Fruit fly (Drosophila melanogaster) ovary, adult (tissue): ENCODE results near the gene CG42446.

Experiments used
- CG17801 ChIP-seq: fragments of 200-800 bp; optimal IDR thresholded peaks from 2 replicates; lab custom pipeline; 2019; ENCODE audit warnings: missing biosample characterization, mild to moderate bottlenecking, missing genetic modification characterization, moderate library complexity; ENCODE audit not compliant: partially characterized antibody

The CG42446 gene

DNA sequence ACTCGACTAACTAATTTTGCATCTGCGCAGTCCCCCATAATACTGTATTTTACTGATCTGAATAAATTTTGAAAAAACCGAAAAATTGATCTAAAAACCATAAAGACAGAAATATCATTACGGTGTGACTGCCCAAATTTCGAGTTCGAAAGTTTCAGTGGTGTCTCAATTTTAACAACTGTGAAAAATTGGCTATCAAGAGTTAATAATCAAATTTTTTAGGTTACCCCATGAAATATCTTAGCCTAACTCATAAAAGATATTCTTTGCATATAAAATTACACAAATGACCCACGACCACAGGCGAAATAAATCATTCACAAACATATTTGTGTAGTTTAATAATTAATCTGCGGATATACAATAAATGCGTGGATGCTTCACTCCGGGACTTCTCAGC is at the start of gene CG42446:
CG42446 (minus strand) TSS at position 101 of the 400 bp plus-strand sequence.
- TF ChIP-seq CG17801 (GFP tag; lab: Kevin White, UChicago): no peak

DNA sequence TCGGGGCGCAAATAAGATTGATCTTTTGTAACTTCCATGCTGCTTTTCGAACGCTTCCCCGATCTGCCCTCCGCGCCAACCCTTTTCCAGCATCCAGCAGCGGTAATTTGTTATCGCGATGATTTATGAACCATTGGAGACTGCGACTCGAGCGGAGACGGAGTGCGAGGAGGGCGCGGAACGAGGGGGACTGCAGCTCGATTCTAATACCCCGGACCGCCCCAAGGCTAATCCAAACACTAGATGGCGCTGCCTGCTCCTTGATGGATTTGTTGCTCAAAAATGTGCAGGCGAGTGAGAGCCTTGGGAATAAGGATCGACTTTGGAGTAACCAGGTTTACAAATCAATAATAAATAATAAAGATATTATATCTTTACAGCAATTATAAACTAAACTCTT is 48.5 kb upstream of the CG42446 start:
- TF ChIP-seq CG17801 (GFP tag; lab: Kevin White, UChicago): no peak

DNA sequence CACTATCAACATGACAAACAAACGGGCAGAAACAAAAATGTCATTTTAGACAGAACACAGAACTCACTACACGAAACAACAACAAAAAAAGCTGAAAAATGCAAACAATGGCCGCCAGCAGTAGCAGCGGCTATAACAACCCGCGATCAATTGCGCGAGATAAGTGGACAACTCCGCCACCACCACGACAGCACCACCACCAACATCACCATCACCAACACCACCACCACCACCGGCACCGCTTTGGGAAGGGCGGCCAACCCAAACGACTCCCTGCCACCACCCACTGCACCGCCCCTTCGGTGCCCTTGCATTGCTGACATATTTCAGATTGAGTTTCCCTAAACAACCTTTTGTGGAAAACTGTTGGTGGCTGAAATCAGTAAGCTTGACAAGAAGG is 46.7 kb upstream of the CG42446 start:
- TF ChIP-seq CG17801 (GFP tag; lab: Kevin White, UChicago): no peak

DNA sequence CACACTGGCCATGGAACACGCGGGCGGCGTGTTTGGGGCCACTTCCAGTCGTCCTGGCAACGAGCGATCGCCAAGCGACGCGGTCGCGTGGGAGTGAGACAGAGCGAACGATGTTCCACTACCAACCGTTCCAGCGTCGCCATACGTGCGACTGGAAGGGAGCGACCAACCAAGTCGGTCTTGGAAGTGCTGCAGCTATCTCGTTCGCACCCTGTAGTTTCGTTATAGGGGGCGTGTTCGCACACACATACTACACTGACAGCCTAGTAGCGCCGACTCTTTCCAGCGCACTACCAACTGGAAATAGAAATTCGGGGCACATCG is 43.8 kb upstream of the CG42446 start:
- no peak for TF ChIP-seq CG17801 (GFP tag; lab: Kevin White, UChicago)

DNA sequence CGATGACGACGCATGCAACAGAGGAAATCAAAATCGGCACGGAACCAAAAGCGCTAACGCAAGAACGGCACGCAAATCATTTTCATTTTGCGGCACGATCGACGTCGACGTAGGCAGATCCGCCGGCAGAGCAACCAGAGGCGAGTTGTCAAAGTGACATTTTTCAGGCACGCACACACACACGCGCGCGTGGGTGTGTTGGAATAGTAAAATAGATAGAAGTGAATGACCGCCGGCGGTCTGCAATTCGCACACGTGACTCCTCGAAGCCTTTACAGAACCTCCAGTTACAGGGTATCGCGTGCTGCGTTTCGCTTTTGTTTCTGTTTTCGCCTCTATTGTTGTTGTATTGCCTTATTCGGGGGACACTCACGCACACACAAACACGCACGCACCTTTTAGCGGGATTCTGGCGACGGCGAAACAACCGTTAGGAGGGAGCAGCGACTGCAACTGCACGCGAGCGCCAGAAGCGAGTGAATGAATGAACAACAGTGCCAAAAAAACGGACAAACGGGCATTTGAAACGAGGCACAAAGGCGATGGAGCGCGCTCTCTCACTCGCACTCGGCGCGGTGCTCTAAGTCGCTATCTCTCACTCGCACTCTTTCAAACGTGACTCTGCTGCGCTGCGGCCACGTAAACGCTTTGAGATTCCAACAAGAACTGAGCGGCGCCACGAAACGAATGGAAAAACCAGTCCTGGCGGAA is 43.3 kb upstream of the CG42446 start, which contains the start of gene ss:
ss (minus strand) TSS at position 668 of the 711 bp plus-strand sequence.
- no peak for TF ChIP-seq CG17801 (GFP tag; lab: Kevin White, UChicago)

DNA sequence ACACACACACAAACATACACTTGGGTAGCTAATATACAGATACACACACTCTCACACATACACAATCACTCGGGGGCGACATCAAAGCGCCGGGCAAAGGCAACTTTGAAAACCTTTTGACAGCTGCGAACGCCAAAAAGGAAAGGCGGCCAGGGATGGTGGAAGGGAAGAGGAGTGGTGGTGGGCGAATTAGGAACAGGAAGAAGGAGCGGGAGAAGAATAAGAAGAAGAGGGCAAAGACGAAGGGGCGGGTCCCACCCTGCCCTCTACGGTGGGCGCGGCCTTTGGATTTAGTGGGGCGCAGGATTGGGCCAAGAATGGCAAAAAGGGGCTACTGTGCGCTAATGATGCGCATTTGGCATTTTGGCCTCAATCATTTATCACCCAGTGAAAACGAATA is 36.7 kb upstream of the CG42446 start:
- no peak for TF ChIP-seq CG17801 (GFP tag; lab: Kevin White, UChicago)

DNA sequence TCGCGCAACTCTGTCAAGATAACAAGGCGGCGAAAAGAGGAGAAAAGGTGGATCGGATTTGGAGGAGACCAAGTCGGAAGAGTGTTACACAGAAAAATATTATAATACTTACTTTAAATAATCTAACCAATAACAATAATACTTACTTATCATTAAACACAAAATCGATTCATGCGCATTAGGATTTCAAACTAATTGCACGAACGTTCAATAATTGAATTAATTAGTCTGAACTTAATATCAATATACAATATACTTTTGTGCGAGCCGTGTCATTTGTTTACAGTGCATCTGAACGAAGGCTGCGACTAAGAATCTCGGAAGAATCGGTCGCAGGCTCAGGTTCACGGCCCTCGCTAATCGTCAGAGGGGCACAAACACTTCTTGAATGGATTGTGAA is 35.5 kb upstream of the CG42446 start:
- no peak for TF ChIP-seq CG17801 (GFP tag; lab: Kevin White, UChicago)

DNA sequence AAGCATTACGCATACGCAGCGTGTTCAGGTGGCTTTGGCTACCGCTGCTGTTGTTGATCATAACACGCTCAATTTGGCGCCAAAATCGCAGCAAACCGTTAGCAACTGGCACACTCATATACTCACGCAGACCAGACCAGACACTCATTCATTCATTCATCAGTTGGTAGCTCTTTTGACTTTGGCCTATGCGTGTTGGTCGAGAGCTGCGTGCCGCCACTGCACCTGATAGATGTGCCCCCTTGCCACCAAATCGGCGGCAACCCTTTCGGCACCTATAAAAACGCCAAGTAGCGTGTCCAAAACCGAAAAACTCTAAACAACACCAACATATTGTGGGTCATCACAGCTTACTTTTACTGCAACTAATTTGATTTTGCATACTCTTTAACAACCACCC is 34.6 kb upstream of the CG42446 start:
- no peak for TF ChIP-seq CG17801 (GFP tag; lab: Kevin White, UChicago)

DNA sequence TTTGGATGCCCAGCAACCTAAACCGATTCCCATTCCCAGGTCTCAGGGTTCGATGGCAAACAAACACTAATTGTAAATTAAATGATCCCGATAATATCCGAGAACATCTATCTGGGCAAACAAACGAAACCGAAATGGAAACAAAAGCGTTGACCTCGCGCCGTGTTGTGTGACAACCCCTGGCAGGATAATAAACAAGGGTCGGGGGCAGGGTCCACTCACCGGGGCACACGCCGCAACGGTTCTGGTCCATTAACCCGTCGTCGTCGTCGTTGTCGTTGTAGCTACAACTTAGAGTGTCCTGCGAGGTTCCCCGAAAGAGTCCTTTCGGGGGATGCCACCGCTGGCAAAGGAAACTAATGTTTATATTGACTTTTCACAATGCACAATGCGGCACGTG is 29.2 kb upstream of the CG42446 start:
- TF ChIP-seq CG17801 (GFP tag; lab: Kevin White, UChicago): no peak

DNA sequence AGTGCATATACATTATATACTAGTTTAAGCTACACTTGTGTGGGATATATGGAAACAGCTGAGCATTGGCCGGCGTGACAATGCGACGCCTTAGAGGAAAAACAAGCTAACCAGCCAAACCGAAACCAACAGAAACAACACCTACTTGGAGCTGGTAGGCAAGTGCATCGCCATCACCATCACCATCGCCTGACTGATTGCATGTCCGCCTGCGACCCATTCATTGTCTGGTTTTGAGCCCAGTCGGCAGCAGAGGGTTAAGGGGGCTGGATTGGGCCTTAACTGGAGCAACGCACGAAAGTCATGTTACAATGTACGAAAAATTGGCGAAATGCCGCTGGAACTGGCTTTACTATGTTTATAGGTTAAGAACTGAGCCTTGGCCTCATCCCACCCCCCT is 27.1 kb upstream of the CG42446 start:
- no peak for TF ChIP-seq CG17801 (GFP tag; lab: Kevin White, UChicago)

DNA sequence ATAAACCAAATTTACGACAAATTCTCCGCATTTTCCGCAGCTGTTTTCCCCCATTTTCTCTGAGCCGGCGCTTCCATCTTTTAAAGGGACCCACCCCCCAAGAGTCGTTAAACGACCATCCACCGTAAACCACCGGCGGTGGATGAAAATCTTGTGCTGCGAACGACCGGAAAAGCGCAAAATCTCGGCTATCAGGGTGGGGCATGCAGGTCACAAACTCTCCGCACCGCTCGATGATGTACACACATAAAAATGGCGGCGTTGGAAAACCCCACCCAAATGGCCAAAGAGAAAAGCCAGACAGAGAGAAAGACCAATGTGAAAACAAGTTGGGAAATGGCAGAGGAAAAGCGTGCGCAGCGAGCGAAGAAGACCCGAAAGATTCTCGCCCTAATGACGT is 25.7 kb upstream of the CG42446 start:
- no peak for TF ChIP-seq CG17801 (GFP tag; lab: Kevin White, UChicago)

DNA sequence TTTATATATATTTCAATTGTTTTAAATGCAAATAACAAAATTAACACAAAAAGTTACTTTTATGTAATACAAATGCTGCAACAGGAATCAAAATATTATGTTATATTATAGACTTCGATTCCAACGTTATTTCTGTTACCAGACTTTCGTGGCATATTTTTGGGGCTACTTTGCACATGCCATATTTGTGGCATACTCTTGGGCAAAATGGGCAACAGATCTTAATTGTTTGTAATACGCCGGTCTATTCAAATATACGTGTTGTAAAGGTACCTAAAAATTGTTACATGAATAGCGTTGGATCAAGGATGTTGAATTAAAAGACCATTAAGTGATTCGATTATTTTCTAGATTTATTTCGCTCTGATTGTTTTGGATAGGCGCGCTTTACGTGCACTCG is 14.2 kb upstream of the CG42446 start:
- TF ChIP-seq CG17801 (GFP tag; lab: Kevin White, UChicago): no peak

DNA sequence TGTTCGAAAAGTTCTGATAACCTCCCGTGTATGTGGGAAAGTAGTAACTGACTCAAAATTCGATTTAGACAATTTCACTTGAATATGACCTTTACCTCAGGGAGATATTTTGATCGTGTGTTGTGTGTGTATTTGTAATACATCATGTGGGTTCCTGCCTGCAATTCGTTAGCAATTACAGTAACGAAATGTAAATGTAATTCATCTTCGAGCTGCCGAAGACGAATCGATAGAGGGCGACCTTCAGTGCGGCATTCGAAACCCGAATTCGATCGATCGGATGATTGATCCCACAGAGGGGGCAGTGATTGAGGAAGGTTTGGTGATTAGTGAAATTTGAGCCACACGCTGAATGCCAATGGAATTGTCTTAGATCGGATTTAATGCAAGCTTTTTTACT is 10.5 kb upstream of the CG42446 start, which contains the start of gene CG10317:
CG10317 (minus strand) TSS at position 101 of the 400 bp plus-strand sequence.
- TF ChIP-seq CG17801 (GFP tag; lab: Kevin White, UChicago): no peak

DNA sequence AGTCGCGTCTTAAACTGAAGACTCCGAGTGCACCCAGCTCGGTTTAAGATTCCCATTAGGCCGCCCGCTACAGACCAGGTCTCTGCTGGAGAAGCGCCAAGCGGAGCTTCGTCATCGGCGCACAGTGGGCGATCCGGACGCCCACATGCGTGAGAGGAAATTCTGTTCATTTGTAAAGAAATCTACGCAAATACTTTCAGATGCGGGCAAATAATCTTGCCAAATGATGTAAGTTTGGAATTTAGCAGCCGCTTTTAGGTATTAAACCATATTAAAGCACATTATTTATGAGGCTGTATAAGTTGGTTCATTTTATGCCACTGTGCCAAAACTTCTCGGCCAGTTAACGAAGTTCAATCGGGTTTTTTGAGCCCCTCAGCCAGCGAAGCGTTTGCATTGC is 8.4 kb upstream of the CG42446 start, which contains the start of gene js:
js (minus strand) TSS at position 19 of the 400 bp plus-strand sequence.
- TF ChIP-seq CG17801 (GFP tag; lab: Kevin White, UChicago): no peak

DNA sequence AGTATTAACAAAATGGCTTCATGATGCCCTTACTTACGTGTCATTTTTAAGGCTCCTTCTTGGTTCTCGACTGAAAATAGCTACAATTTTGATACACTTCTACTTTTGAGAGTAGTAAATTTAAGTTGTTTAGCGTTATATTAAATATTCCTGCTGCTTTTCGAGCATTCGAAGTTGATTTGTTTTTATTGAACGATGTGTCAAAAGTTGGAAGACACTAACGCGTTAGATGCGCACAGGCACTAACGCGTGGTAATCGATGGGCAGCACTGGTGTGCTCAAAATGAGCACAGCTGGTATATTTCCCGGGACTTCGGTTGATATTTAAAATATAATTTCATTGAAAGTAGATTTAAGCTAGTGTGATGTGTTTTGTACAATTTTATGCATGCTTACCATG is 810 bp downstream of the CG42446 start, which contains the start of gene CG17931:
CG17931 (minus strand) TSS at position 369 of the 400 bp plus-strand sequence.
- no peak for TF ChIP-seq CG17801 (GFP tag; lab: Kevin White, UChicago)

DNA sequence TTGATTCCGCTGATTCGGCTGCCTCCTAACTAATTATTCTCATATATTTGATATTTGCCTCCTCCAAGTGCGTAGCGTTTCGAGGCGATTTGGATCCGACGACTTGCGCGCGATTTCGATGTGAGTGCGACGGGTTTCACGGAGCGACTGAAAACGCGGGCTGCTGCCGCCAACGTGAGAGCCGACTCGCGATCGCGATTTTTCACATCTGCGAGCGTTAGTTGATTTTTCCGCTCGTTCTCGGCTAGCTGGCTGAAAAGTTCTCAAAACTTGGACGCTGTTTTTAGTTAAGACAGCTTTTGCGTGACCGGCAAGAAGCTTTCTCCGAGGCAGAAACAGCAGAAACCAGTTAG is 3.1 kb downstream of the CG42446 start, which contains the start of gene CG10311:
CG10311 (minus strand) TSS at position 153 of the 353 bp plus-strand sequence.
- TF ChIP-seq CG17801 (GFP tag; lab: Kevin White, UChicago): no peak
